Worm (Caenorhabditis elegans): ENCODE data around the gene srbc-24.

DNA sequence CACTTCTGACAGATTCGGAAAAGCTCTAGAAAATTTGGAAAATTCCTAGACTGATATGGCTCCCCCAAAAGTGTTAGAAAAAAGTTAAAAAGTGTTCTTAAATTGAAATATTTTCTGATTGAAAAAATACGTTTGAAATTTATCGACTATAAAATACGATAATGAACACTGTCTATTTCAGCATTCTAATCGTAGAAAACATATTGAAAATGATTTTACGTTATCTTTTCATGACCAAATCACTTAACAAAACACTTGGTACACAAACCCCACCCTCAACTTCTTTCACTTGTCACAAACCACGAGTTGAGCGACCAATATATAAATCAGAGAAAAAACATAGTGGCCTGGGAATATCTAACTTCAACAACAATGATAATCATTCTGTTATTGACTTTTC, 27.7 kb downstream of the srbc-24 start, which contains the start of gene cyp-33C1:
- TF ChIP-seq ztf-29 (GFP tag; IDR thresholded peaks at IDR 0.05) = no peak
- no peak for TF ChIP-seq T22C8.4 (GFP tag; IDR thresholded peaks at IDR 0.05)
- no peak for TF ChIP-seq cog-1 (tag; optimal IDR thresholded peaks at IDR 0.05)
- no peak for TF ChIP-seq klf-2 (GFP tag; conservative IDR thresholded peaks at IDR 0.05)
- no peak for TF ChIP-seq ref-1 (GFP tag; conservative IDR thresholded peaks at IDR 0.05)
- TF ChIP-seq flt-1 (GFP tag; IDR thresholded peaks at IDR 0.05) = no peak
- TF ChIP-seq med-1 (GFP tag; optimal IDR thresholded peaks at IDR 0.05; ENCODE audit: insufficient read depth) = no peak
- no peak for TF ChIP-seq tab-1 (GFP tag; IDR thresholded peaks at IDR 0.05)
